Fruit fly (Drosophila melanogaster): ENCODE results near the gene abd-A.

The abd-A gene

dm6 chr3R:16798516-16799040 lies 31.3 kb downstream of the abd-A start (continued):
- TF ChIP-seq CG13123 (GFP tag; optimal IDR thresholded peaks at IDR 0.05) (peak; percentile 66), wek (GFP tag; optimal IDR thresholded peaks at IDR 0.05) (peak; percentile 77), Chrac-16 (GFP tag; optimal IDR thresholded peaks at IDR 0.05) (peak; percentile 95), prd (optimal IDR thresholded peaks at IDR 0.05) (no peak), prd (GFP tag; IDR thresholded peaks at IDR 0.05) (peak; percentile 82), chm (GFP tag; IDR thresholded peaks at IDR 0.05) (peak; percentile 98), ci (GFP tag; IDR thresholded peaks at IDR 0.05) (peak; percentile 96), CG11093 (GFP tag; IDR thresholded peaks at IDR 0.05) (peak; percentile 74), CrebB (tag; optimal IDR thresholded peaks at IDR 0.05) (peak; percentile 59), Dref (GFP tag; IDR thresholded peaks at IDR 0.05) (peak; percentile 47), cwo (GFP tag; optimal IDR thresholded peaks at IDR 0.05) (peak; percentile 53), CG2120 (GFP tag; optimal IDR thresholded peaks at IDR 0.05) (peak; percentile 84), Fer1 (GFP tag; optimal IDR thresholded peaks at IDR 0.05) (peak; percentile 92), CG14710 (tag; optimal IDR thresholded peaks at IDR 0.05) (peak; percentile 85), Oli (tag; optimal IDR thresholded peaks at IDR 0.05) (peak; percentile 69), CG9797 (GFP tag; optimal IDR thresholded peaks at IDR 0.05) (peak; percentile 40), org-1 (GFP tag; optimal IDR thresholded peaks at IDR 0.05) (peak; percentile 77), br (optimal IDR thresholded peaks at IDR 0.05) (no peak), nau (GFP tag; optimal IDR thresholded peaks at IDR 0.05) (peak; percentile 82), E2f1 (GFP tag; IDR thresholded peaks at IDR 0.05) (peak; percentile 84), CG16863 (GFP tag; optimal IDR thresholded peaks at IDR 0.05) (peak; percentile 92), ase (GFP tag; IDR thresholded peaks at IDR 0.05) (peak; percentile 85), CG16815 (GFP tag; optimal IDR thresholded peaks at IDR 0.05) (peak; percentile 87), PHDP (tag; optimal IDR thresholded peaks at IDR 0.05) (peak; percentile 82), H2.0 (GFP tag; IDR thresholded peaks at IDR 0.05) (peak; percentile 84), Hr3 (GFP tag; optimal IDR thresholded peaks at IDR 0.05) (peak; percentile 91), pum (GFP tag; optimal IDR thresholded peaks at IDR 0.05) (peak; percentile 95), CG9817 (tag; optimal IDR thresholded peaks at IDR 0.05) (peak; percentile 86), CG15601 (tag; optimal IDR thresholded peaks at IDR 0.05) (peak; percentile 73), gt (GFP tag; IDR thresholded peaks at IDR 0.05) (peak; percentile 80), Jarid2 (GFP tag; optimal IDR thresholded peaks at IDR 0.05) (peak; percentile 78), Sry-δ (GFP tag; optimal IDR thresholded peaks at IDR 0.05) (peak; percentile 71), emc (GFP tag; optimal IDR thresholded peaks at IDR 0.05) (peak; percentile 86), wdn (GFP tag; IDR thresholded peaks at IDR 0.05) (peak; percentile 73), BEAF-32 (GFP tag; optimal IDR thresholded peaks at IDR 0.05) (peak; percentile 22), Dbx (GFP tag; IDR thresholded peaks at IDR 0.05) (peak; percentile 95), Kr (GFP tag; optimal IDR thresholded peaks at IDR 0.05) (peak; percentile 73), CG3726 (GFP tag; IDR thresholded peaks at IDR 0.05) (peak; percentile 80), gcm2 (GFP tag; optimal IDR thresholded peaks at IDR 0.05) (peak; percentile 88), phol (tag; optimal IDR thresholded peaks at IDR 0.05) (peak; percentile 88), CG10274 (GFP tag; optimal IDR thresholded peaks at IDR 0.05) (peak; percentile 78), bigmax (GFP tag; optimal IDR thresholded peaks at IDR 0.05) (peak; percentile 69), lola (GFP tag; optimal IDR thresholded peaks at IDR 0.05) (peak in 1 of 3 experiments; percentile 53), CG13624 (GFP tag; optimal IDR thresholded peaks at IDR 0.05) (peak; percentile 92), sim (GFP tag; IDR thresholded peaks at IDR 0.05) (peak; percentile 61), crol (GFP tag; IDR thresholded peaks at IDR 0.05) (peak; percentile 47; the same call in 1 of the 2 replicates), lov (optimal IDR thresholded peaks at IDR 0.05) (no peak), lov (GFP tag; IDR thresholded peaks at IDR 0.05) (peak; percentile 90), CG4707 (GFP tag; optimal IDR thresholded peaks at IDR 0.05) (peak; percentile 84), Bdp1 (GFP tag; optimal IDR thresholded peaks at IDR 0.05) (peak; percentile 84), bowl (GFP tag; IDR thresholded peaks at IDR 0.05) (peak; percentile 69; the same call in 1 of the 2 replicates)
